Fruit fly (Drosophila melanogaster) whole organism, adult: ENCODE data around the gene MtnB.

Source experiments
- CG11617 ChIP-seq: fragments of 200-800 bp; sonication (Bioruptor generic); optimal IDR thresholded peaks from 2 replicates; lab custom pipeline; 2017; ENCODE audit warnings: mild to moderate bottlenecking, missing biosample characterization, missing genetic modification reagents, missing genetic modification characterization
- CG12768 ChIP-seq: fragments of 200-800 bp; sonication (Bioruptor generic); optimal IDR thresholded peaks from 2 replicates; lab custom pipeline; 2017; ENCODE audit warnings: missing biosample characterization, missing genetic modification characterization, mild to moderate bottlenecking, moderate library complexity, missing genetic modification reagents
- CG14711 ChIP-seq: fragments of 200-800 bp; sonication (Bioruptor generic); optimal IDR thresholded peaks from 2 replicates; lab custom pipeline; 2018; ENCODE audit warnings: missing biosample characterization, mild to moderate bottlenecking, missing genetic modification characterization, moderate library complexity
- CG1620 ChIP-seq: fragments of 200-800 bp; sonication (Bioruptor generic); optimal IDR thresholded peaks from 2 replicates; lab custom pipeline; 2016; ENCODE audit warnings: missing biosample characterization, missing genetic modification characterization
- CG33017 ChIP-seq: fragments of 200-800 bp; sonication (Bioruptor generic); optimal IDR thresholded peaks from 2 replicates; lab custom pipeline; 2018; ENCODE audit warnings: missing biosample characterization, mild to moderate bottlenecking, missing genetic modification characterization, moderate library complexity
- CG5204 ChIP-seq: fragments of 200-800 bp; sonication (Bioruptor generic); optimal IDR thresholded peaks from 2 replicates; lab custom pipeline; 2016; ENCODE audit warnings: missing biosample characterization, missing genetic modification characterization
- CG7045 ChIP-seq: fragments of 200-800 bp; sonication (Bioruptor generic); optimal IDR thresholded peaks from 2 replicates; lab custom pipeline; 2017; ENCODE audit warnings: missing biosample characterization, mild to moderate bottlenecking, missing genetic modification characterization
- CG7101 ChIP-seq: fragments of 200-800 bp; sonication (Bioruptor generic); optimal IDR thresholded peaks from 2 replicates; lab custom pipeline; 2018; ENCODE audit warnings: missing biosample characterization, mild to moderate bottlenecking, missing genetic modification characterization, moderate library complexity
- Clk ChIP-seq: fragments of 200-800 bp; sonication (Bioruptor generic); optimal IDR thresholded peaks from 2 replicates; lab custom pipeline; 2017; ENCODE audit warnings: missing biosample characterization, missing genetic modification characterization
- Crg-1 ChIP-seq: fragments of 200-800 bp; sonication (Bioruptor generic); optimal IDR thresholded peaks from 2 replicates; lab custom pipeline; 2016; ENCODE audit warnings: missing biosample characterization, missing genetic modification characterization
- Hr96 ChIP-seq: fragments of 200-800 bp; sonication (Bioruptor generic); optimal IDR thresholded peaks from 2 replicates; lab custom pipeline; 2016; ENCODE audit warnings: missing biosample characterization, missing genetic modification characterization
- Mnt ChIP-seq: fragments of 200-800 bp; sonication (Bioruptor generic); optimal IDR thresholded peaks from 2 replicates; lab custom pipeline; 2016; ENCODE audit warnings: missing biosample characterization, mild to moderate bottlenecking, missing genetic modification characterization
- bab1 ChIP-seq: fragments of 200-800 bp; sonication (Bioruptor generic); optimal IDR thresholded peaks from 3 replicates; lab custom pipeline; 2019; ENCODE audit warnings: missing biosample characterization, mild to moderate bottlenecking, missing genetic modification characterization, moderate library complexity
- cic ChIP-seq: fragments of 200-800 bp; sonication (Bioruptor generic); optimal IDR thresholded peaks from 2 replicates; lab custom pipeline; 2017; ENCODE audit warnings: missing biosample characterization, mild to moderate bottlenecking, missing genetic modification characterization, moderate library complexity
- cnc ChIP-seq, 2 experiments: fragments of >200 bp; optimal IDR thresholded peaks; 2 replicates each; lab custom pipeline; 2017
- kay ChIP-seq: fragments of 200-800 bp; sonication (Bioruptor generic); peaks from one replicate; lab custom pipeline; 2016; ENCODE audit warnings: missing biosample characterization, missing genetic modification characterization, borderline replicate concordance
- ovo ChIP-seq: fragments of 200-800 bp; sonication (Bioruptor generic); optimal IDR thresholded peaks from 2 replicates; lab custom pipeline; 2016; ENCODE audit warnings: missing biosample characterization, missing genetic modification characterization
- pad ChIP-seq: fragments of 200-800 bp; sonication (Bioruptor generic); optimal IDR thresholded peaks from 3 replicates; lab custom pipeline; 2017; ENCODE audit warnings: missing biosample characterization, missing genetic modification characterization, mild to moderate bottlenecking, moderate library complexity, missing genetic modification reagents
- tj ChIP-seq: fragments of 200-800 bp; sonication (Bioruptor generic); optimal IDR thresholded peaks from 3 replicates; lab custom pipeline; 2017; ENCODE audit warnings: missing biosample characterization, mild to moderate bottlenecking, missing genetic modification characterization, moderate library complexity
- toe ChIP-seq: fragments of 200-800 bp; sonication (Bioruptor generic); optimal IDR thresholded peaks from 2 replicates; lab custom pipeline; 2016; ENCODE audit warnings: missing biosample characterization, missing genetic modification characterization

The MtnB gene

dm6 chr3R:20549017-20549854 lies 45.7 kb upstream of the MtnB start:
- TF ChIP-seq Crg-1 (GFP tag; lab: Kevin White, UChicago) (no peak), Clk (GFP tag; lab: Kevin White, UChicago) (peak; percentile 63), CG12768 (GFP tag; lab: Kevin White, UChicago) (peak; percentile 63), Hr96 (no peak), CG1620 (GFP tag; lab: Kevin White, UChicago) (no peak), pad (peak; percentile 7), cic (GFP tag; lab: Kevin White, UChicago) (peak; percentile 92), tj (GFP tag; lab: Kevin White, UChicago) (no peak), bab1 (GFP tag; lab: Kevin White, UChicago) (no peak), CG14711 (tag; lab: Kevin White, UChicago) (no peak), CG7045 (GFP tag; lab: Kevin White, UChicago) (peak; percentile 60), CG7101 (tag; lab: Kevin White, UChicago) (peak; percentile 24), toe (GFP tag; lab: Kevin White, UChicago) (peak; percentile 36), CG5204 (GFP tag; lab: Kevin White, UChicago) (no peak), Mnt (GFP tag; lab: Kevin White, UChicago) (peak; percentile 71), CG33017 (peak; percentile 60), CG11617 (GFP tag; lab: Kevin White, UChicago) (no peak), ovo (peak; percentile 29), kay (GFP tag; lab: Kevin White, UChicago) (peak; percentile 64)

- TF ChIP-seq CG33017 (no peak), CG5204 (GFP tag; lab: Kevin White, UChicago) (no peak), CG11617 (GFP tag; lab: Kevin White, UChicago) (no peak), Clk (GFP tag; lab: Kevin White, UChicago) (no peak), ovo (no peak), CG7045 (GFP tag; lab: Kevin White, UChicago) (no peak), Mnt (GFP tag; lab: Kevin White, UChicago) (no peak)
Observed at dm6 chr3R:20548255-20548654, 44.7 kb upstream of the MtnB start.

dm6 chr3R:20547758-20548157 lies 44.2 kb upstream of the MtnB start:
- TF ChIP-seq CG1620 (GFP tag; lab: Kevin White, UChicago): no peak
- TF ChIP-seq cic (GFP tag; lab: Kevin White, UChicago): peak; percentile 14
- no peak for TF ChIP-seq CG14711 (tag; lab: Kevin White, UChicago)
- TF ChIP-seq pad: no peak
- peak; percentile 76 for TF ChIP-seq tj (GFP tag; lab: Kevin White, UChicago)
- TF ChIP-seq CG33017: no peak

DNA sequence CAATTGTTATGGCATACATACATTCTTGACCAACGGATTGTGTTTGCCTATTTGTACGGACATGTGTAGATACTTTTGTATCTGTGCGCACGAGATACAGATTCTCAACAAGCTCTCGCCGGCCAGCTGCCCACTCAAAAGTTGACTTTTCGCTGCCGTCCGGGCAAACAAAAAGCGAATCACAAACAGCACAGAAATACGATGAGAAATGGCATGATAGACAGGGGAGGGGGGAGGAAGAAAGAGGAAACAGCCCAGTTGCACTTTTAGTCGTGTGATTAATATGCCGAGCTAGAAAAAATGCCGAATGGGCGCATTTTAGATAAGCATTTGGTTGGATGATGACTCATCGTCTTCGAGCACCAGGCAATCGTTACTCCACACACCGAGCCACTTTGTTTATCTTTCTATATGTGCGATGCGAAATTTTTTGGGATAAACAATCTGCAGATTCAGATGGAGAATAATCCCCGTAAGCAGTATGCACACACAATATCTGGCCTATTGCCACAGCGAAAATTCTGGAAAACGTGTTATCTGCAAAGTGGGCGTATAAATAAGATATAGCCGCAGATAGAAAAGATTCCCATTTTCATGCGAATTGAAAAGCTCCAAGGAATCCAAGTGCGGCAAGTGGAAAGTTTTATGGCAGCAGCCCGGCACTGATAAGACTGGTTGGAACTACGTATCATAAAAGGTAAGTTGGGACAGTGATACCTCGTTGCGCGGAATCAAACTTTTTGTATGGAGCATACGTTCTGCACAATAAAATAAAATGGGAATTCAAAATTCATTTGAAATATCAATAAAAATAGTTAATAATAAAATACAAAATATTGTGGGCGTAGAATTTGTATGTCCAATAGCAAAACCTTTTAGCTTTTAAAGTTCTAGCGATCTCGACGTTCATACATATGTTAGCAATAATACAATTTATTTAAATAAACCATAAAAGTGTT lies 43.4 kb upstream of the MtnB start:
- TF ChIP-seq toe (GFP tag; lab: Kevin White, UChicago) (peak; percentile 6), CG11617 (GFP tag; lab: Kevin White, UChicago) (peak; percentile 11), Crg-1 (GFP tag; lab: Kevin White, UChicago) (no peak), CG12768 (GFP tag; lab: Kevin White, UChicago) (peak; percentile 71), kay (GFP tag; lab: Kevin White, UChicago) (no peak), CG14711 (tag; lab: Kevin White, UChicago) (peak; percentile 36), Mnt (GFP tag; lab: Kevin White, UChicago) (peak; percentile 55), CG33017 (peak; percentile 9), tj (GFP tag; lab: Kevin White, UChicago) (peak; percentile 95), Hr96 (no peak), CG7101 (tag; lab: Kevin White, UChicago) (peak; percentile 18), ovo (peak; percentile 47), cic (GFP tag; lab: Kevin White, UChicago) (peak; percentile 91), Clk (GFP tag; lab: Kevin White, UChicago) (no peak)

- TF ChIP-seq Crg-1 (GFP tag; lab: Kevin White, UChicago) (peak; percentile 5), CG11617 (GFP tag; lab: Kevin White, UChicago) (no peak), cic (GFP tag; lab: Kevin White, UChicago) (peak; percentile 95), CG12768 (GFP tag; lab: Kevin White, UChicago) (peak; percentile 22), pad (peak; percentile 27), bab1 (GFP tag; lab: Kevin White, UChicago) (no peak), CG1620 (GFP tag; lab: Kevin White, UChicago) (no peak), Hr96 (peak; percentile 53), CG14711 (tag; lab: Kevin White, UChicago) (no peak), toe (GFP tag; lab: Kevin White, UChicago) (peak; percentile 11), kay (GFP tag; lab: Kevin White, UChicago) (no peak), CG5204 (GFP tag; lab: Kevin White, UChicago) (no peak), Mnt (GFP tag; lab: Kevin White, UChicago) (peak; percentile 41), CG7101 (tag; lab: Kevin White, UChicago) (peak; percentile 56), ovo (peak; percentile 40), cnc (optimal IDR thresholded peaks at IDR 0.05; lab: Kevin White, UChicago) (no peak), Clk (GFP tag; lab: Kevin White, UChicago) (no peak), CG33017 (peak; percentile 35), tj (GFP tag; lab: Kevin White, UChicago) (no peak), CG7045 (GFP tag; lab: Kevin White, UChicago) (peak; percentile 68)
Observed at dm6 chr3R:20545678-20546077, 42.1 kb upstream of the MtnB start.
